Worm (Caenorhabditis elegans) whole organism, L2 larva: Measurements from ENCODE around the gene C40C9.3.

ENCODE experiments used
- ZK546.5 ChIP-seq: sonication (generic microtip); optimal IDR thresholded peaks from 2 replicates; lab custom pipeline; 2017; ENCODE audit warnings: missing biosample characterization, missing genetic modification characterization
- alr-1 ChIP-seq: fragments of 150-350 bp; optimal IDR thresholded peaks from 2 replicates; lab custom pipeline; 2014; ENCODE audit warnings: missing biosample characterization, missing genetic modification characterization
- ama-1 ChIP-seq: fragments of 150-350 bp; optimal IDR thresholded peaks from 2 replicates; lab custom pipeline; 2018; ENCODE audit warnings: inconsistent platforms
- egl-27 ChIP-seq: sonication (generic microtip); optimal IDR thresholded peaks from 3 replicates; lab custom pipeline; 2017; ENCODE audit warnings: missing biosample characterization, missing genetic modification reagents, missing genetic modification characterization
- elt-3 ChIP-seq: sonication (generic microtip); optimal IDR thresholded peaks from 2 replicates; lab custom pipeline; 2017; ENCODE audit warnings: missing biosample characterization, missing genetic modification characterization
- lin-39 ChIP-seq: fragments of 150-350 bp; optimal IDR thresholded peaks from 2 replicates; lab custom pipeline; 2014; ENCODE audit warnings: missing biosample characterization, missing genetic modification reagents, missing genetic modification characterization
- nhr-10 ChIP-seq: sonication (generic microtip); optimal IDR thresholded peaks from 2 replicates; lab custom pipeline; 2017; ENCODE audit warnings: missing biosample characterization, missing genetic modification characterization
- nhr-77 ChIP-seq: fragments of 150-350 bp; optimal IDR thresholded peaks from 2 replicates; lab custom pipeline; 2014; ENCODE audit warnings: missing biosample characterization, missing genetic modification characterization
- unc-62 ChIP-seq: fragments of 150-350 bp; optimal IDR thresholded peaks from 2 replicates; lab custom pipeline; 2014; ENCODE audit warnings: missing biosample characterization, missing genetic modification reagents, missing genetic modification characterization
- ztf-11 ChIP-seq: sonication (generic microtip); optimal IDR thresholded peaks from 2 replicates; lab custom pipeline; 2017; ENCODE audit warnings: missing biosample characterization, missing genetic modification characterization

ce11 chrX:13633876-13634479 is 13.4 kb upstream of the C40C9.3 start:
- TF ChIP-seq egl-27 (tag; lab: Kevin White, UChicago): no peak
- no peak for TF ChIP-seq lin-39
- TF ChIP-seq unc-62 (GFP tag; lab: Kevin White, UChicago): no peak
- no peak for TF ChIP-seq ama-1
- TF ChIP-seq alr-1 (tag; lab: Kevin White, UChicago): no peak
- TF ChIP-seq nhr-10: no peak
- TF ChIP-seq ZK546.5: no peak
- TF ChIP-seq elt-3: no peak
- TF ChIP-seq ztf-11 (tag; lab: Kevin White, UChicago): no peak
- no peak for TF ChIP-seq nhr-77
